Fruit fly (Drosophila melanogaster): ENCODE data around the gene Cht2.

Cht2 gene

DNA sequence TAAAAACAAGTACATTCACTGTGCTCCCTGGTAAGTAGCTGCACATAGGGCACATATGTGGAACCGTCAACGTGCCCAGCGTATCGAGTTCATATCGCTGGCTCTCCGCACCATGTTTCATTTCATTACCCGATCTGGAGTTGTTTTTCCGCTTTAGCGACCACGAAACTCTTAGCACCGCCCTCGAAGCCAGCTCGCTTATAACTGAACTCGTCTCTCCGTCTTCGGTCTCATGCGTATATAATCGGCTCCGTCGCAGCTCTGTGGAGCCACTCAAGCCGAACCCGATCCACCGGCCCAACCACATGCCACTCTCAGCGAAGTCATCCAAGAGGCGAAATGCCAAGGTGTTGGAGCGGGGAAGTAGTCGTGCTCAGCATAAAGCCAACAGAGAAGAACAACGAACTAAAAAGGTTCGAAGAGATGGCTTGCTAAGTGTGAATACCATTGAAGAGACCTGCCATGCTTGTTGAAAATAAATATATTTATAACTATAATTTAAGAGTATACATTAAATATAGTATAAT, at the start of gene Cht2:
Gene Cht2, minus strand, starts transcription at position 477 of the 527 bp plus-strand sequence.
- TF ChIP-seq h (GFP tag; optimal IDR thresholded peaks at IDR 0.05) = peak; percentile 38
- TF ChIP-seq Abd-B (GFP tag; optimal IDR thresholded peaks at IDR 0.05) = no peak
- TF ChIP-seq dl (GFP tag; optimal IDR thresholded peaks at IDR 0.05; ENCODE audit: insufficient read depth in 1 of 2, partially characterized antibody in 2 of 2) = peak in 1 of 2 experiments; percentile 67
- peak; percentile 27 for TF ChIP-seq Sp1 (GFP tag; optimal IDR thresholded peaks at IDR 0.05)
- TF ChIP-seq Rel (GFP tag; optimal IDR thresholded peaks at IDR 0.05) = peak; percentile 4
- TF ChIP-seq Rel (tag; optimal IDR thresholded peaks at IDR 0.05) = peak; percentile 22
- no peak for TF ChIP-seq usp (GFP tag; optimal IDR thresholded peaks at IDR 0.05)
- TF ChIP-seq CG9705 (GFP tag; optimal IDR thresholded peaks at IDR 0.05) = no peak
- TF ChIP-seq Dif (GFP tag; optimal IDR thresholded peaks at IDR 0.05; ENCODE audit: partially characterized antibody) = peak; percentile 91
- peak; percentile 86 for TF ChIP-seq Vsx2 (GFP tag; optimal IDR thresholded peaks at IDR 0.05; ENCODE audit: partially characterized antibody)
- TF ChIP-seq fru (GFP tag; optimal IDR thresholded peaks at IDR 0.05) = peak; percentile 38
- TF ChIP-seq dmrt93B (GFP tag; optimal IDR thresholded peaks at IDR 0.05) = no peak
- peak; percentile 42 for TF ChIP-seq br (GFP tag; optimal IDR thresholded peaks at IDR 0.05)
- TF ChIP-seq sage (GFP tag; optimal IDR thresholded peaks at IDR 0.05) = no peak

DNA sequence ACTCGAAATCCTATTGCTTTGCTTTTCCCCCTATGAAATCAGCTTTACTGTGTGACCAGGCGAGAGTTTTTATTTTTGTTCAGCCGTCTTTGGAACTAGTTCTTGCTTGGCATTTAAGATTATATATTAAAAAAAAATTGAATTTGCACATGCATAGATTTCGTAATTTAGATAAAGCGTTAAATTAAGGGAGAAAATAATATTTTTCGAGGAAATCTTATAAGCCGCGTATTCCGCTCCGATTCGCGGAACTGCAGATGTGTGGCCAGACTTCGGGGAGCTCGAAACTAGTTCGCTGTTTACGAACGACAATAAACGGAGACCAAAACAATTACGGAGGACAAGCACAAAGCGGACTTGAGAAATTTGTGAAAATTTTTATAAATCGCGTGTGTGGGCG, 47.1 kb upstream of the Cht2 start, which contains the start of the genes JTBR and CG42676:
Gene JTBR, minus strand, starts transcription at position 55 of the 400 bp plus-strand sequence.
Gene CG42676, plus strand, starts transcription at position 306 of the 400 bp plus-strand sequence.
- TF ChIP-seq psq (GFP tag; optimal IDR thresholded peaks at IDR 0.05) (peak; percentile 99), dl (GFP tag; optimal IDR thresholded peaks at IDR 0.05; ENCODE audit: insufficient read depth in 1 of 2, partially characterized antibody in 2 of 2) (no peak), CrebA (GFP tag; optimal IDR thresholded peaks at IDR 0.05; ENCODE audit: borderline replicate concordance) (no peak), HLH106 (tag; optimal IDR thresholded peaks at IDR 0.05) (peak; percentile 6), Rel (GFP tag; optimal IDR thresholded peaks at IDR 0.05) (no peak), Rel (tag; optimal IDR thresholded peaks at IDR 0.05) (peak; percentile 64)

DNA sequence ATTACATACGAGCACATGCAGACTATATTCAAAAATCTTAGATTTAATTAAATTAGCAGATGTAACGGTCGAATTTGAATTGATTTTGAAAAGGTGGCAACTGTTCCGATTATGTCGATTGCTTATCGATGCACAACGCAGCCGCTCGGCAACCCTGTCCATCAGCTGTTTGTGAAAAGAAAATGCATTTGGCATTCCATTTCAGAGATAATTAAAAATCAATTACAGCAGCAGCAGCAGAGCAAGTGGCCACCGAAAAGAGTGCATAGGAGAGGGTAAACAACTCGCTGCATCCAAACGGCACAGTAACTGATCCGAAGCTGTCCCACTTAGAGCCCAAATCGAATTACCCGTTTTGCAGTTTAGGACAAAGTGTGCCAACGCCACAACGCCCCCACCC, 42.9 kb upstream of the Cht2 start, which contains the start of gene Patj:
Gene Patj, plus strand, starts transcription at position 155 of the 400 bp plus-strand sequence.
- no peak for TF ChIP-seq Myc (optimal IDR thresholded peaks at IDR 0.05)
- TF ChIP-seq Mio (GFP tag; optimal IDR thresholded peaks at IDR 0.05) = no peak
- TF ChIP-seq sage (GFP tag; optimal IDR thresholded peaks at IDR 0.05) = no peak

DNA sequence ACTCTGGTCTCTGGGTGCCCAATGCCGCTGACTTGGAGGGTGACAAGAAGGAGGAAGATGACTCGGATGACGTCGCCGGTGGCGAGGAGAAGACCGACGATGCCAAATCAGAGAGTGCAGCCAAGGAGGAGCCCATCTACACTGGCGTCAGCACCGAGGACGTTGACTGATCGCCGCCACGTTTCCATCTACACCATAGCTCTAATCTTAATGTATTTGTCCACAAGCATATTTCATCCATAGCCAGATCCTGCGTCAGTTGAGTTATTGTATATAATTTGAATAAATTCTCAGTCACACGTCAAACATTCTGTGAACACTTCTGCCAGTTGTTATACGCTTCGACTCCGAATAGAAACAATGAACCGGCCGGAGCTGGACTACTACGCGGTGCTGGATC, 41.3 kb upstream of the Cht2 start, which contains the start of gene CG12020:
Gene CG12020, plus strand, starts transcription at position 301 of the 400 bp plus-strand sequence.
- TF ChIP-seq OdsH (GFP tag; optimal IDR thresholded peaks at IDR 0.05) = no peak
- no peak for TF ChIP-seq brk (GFP tag; optimal IDR thresholded peaks at IDR 0.05)
- no peak for TF ChIP-seq dsf (GFP tag; optimal IDR thresholded peaks at IDR 0.05; ENCODE audit: borderline replicate concordance)
- TF ChIP-seq Mio (GFP tag; optimal IDR thresholded peaks at IDR 0.05) = no peak
- TF ChIP-seq CG9705 (GFP tag; optimal IDR thresholded peaks at IDR 0.05) = no peak
- no peak for TF ChIP-seq h (GFP tag; optimal IDR thresholded peaks at IDR 0.05)
- TF ChIP-seq Hnf4 (GFP tag; optimal IDR thresholded peaks at IDR 0.05) = no peak
- TF ChIP-seq Rel (GFP tag; optimal IDR thresholded peaks at IDR 0.05) = no peak
- TF ChIP-seq Rel (tag; optimal IDR thresholded peaks at IDR 0.05) = no peak

DNA sequence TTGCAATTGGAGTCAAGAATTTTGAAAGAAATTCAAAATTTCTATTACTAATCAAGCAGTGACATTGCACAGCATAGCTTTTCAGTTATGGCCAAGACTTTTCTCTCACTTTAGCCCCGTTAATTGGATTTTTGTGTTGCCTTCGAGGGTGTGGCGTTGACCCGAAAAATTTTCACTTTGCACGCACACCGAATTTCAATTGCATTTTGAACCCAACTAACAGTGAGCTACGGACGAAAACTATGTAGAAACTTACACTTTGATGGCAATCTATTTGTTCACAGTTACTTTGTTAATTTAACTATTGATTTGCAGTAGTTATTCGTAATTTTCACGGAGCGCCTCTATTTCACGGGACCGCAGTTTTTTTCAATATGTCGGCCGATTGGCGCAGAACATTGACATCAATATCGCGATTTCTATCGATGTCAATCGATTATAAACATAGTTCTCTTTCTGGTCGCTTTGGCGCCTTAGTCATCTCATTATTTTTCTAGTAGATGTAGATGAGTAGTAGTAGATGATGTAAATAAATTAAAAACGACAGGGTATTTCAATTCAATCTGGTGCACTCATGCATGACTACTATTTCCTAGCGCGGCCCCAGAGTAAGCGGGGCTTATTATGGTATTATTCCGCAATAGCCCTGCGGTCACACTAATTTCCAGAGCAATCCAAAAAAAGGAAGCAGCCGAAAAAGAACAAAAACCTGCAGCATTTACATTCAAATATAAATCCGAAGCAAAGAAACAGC, 39.4 kb upstream of the Cht2 start, which contains the start of the genes alpha-Spec, dlt and Cdc37:
Gene alpha-Spec, minus strand, starts transcription at position 386 of the 754 bp plus-strand sequence.
Gene dlt, minus strand, starts transcription at position 386 of the 754 bp plus-strand sequence.
Gene Cdc37, plus strand, starts transcription at position 450 of the 754 bp plus-strand sequence.
- peak; percentile 2 for TF ChIP-seq psq (GFP tag; optimal IDR thresholded peaks at IDR 0.05)
- no peak for TF ChIP-seq Vsx2 (GFP tag; optimal IDR thresholded peaks at IDR 0.05; ENCODE audit: partially characterized antibody)
- TF ChIP-seq Hr83 (GFP tag; optimal IDR thresholded peaks at IDR 0.05; ENCODE audit: poor library complexity, severe bottlenecking) = no peak
- TF ChIP-seq rgr (GFP tag; optimal IDR thresholded peaks at IDR 0.05) = peak; percentile 20
- TF ChIP-seq Myc (optimal IDR thresholded peaks at IDR 0.05) = no peak
- TF ChIP-seq Rel (GFP tag; optimal IDR thresholded peaks at IDR 0.05) = no peak
- TF ChIP-seq Rel (tag; optimal IDR thresholded peaks at IDR 0.05) = peak; percentile 53
- TF ChIP-seq br (GFP tag; optimal IDR thresholded peaks at IDR 0.05) = peak; percentile 35
- TF ChIP-seq HLH106 (tag; optimal IDR thresholded peaks at IDR 0.05) = peak; percentile 44
- no peak for TF ChIP-seq Jra (GFP tag; optimal IDR thresholded peaks at IDR 0.05)
- TF ChIP-seq OdsH (GFP tag; optimal IDR thresholded peaks at IDR 0.05) = peak; percentile 31
- no peak for TF ChIP-seq dsf (GFP tag; optimal IDR thresholded peaks at IDR 0.05; ENCODE audit: borderline replicate concordance)
- TF ChIP-seq CG9705 (GFP tag; optimal IDR thresholded peaks at IDR 0.05) = peak; percentile 44
- TF ChIP-seq Sp1 (GFP tag; optimal IDR thresholded peaks at IDR 0.05) = peak; percentile 21
